Worm (Caenorhabditis elegans): ENCODE measurements around the gene zig-10.
A peak's percentile ranks its signal among the peaks of the same experiment; 100 is the strongest.

The zig-10 gene

ce11 chrII:6371003-6371402 lies 27.5 kb upstream of the zig-10 start, which contains the start of gene lin-23:
TSS of gene lin-23 (plus strand) at chrII:6371303.
- TF ChIP-seq mel-28 (tag; optimal IDR thresholded peaks at IDR 0.05; ENCODE audit: borderline replicate concordance) (no peak), F52B5.7 (tag; optimal IDR thresholded peaks at IDR 0.05) (no peak), ztf-6 (GFP tag; IDR thresholded peaks at IDR 0.05) (no peak), aptf-2 (GFP tag; conservative IDR thresholded peaks at IDR 0.05) (no peak), lin-26 (GFP tag; IDR thresholded peaks at IDR 0.05) (no peak), let-526 (GFP tag; IDR thresholded peaks at IDR 0.05) (no peak), atf-7 (tag; optimal IDR thresholded peaks at IDR 0.05) (no peak), lag-1 (GFP tag; IDR thresholded peaks at IDR 0.05) (no peak), attf-3 (GFP tag; conservative IDR thresholded peaks at IDR 0.05) (no peak), pbrm-1 (GFP tag; IDR thresholded peaks at IDR 0.05) (no peak), F22D6.2 (tag; optimal IDR thresholded peaks at IDR 0.05) (no peak), F10E7.11 (tag; optimal IDR thresholded peaks at IDR 0.05) (no peak), sea-2 (GFP tag; IDR thresholded peaks at IDR 0.05) (no peak), B0019.2 (GFP tag; conservative IDR thresholded peaks at IDR 0.05) (no peak), pha-4 (tag; optimal IDR thresholded peaks at IDR 0.05) (no peak), T26A5.8 (tag; optimal IDR thresholded peaks at IDR 0.05) (no peak), tbx-9 (tag; optimal IDR thresholded peaks at IDR 0.05; ENCODE audit: borderline replicate concordance) (no peak), ztf-26 (tag; optimal IDR thresholded peaks at IDR 0.05) (no peak), rpc-1 (optimal IDR thresholded peaks at IDR 0.05) (no peak), rpc-1 (tag; optimal IDR thresholded peaks at IDR 0.05) (no peak)

ce11 chrII:6373361-6373760 lies 25.1 kb upstream of the zig-10 start:
- TF ChIP-seq mcd-1 (GFP tag; IDR thresholded peaks at IDR 0.05) = peak; percentile 40; the same call in 1 of the 2 replicates
- TF ChIP-seq somi-1 (GFP tag; optimal IDR thresholded peaks at IDR 0.05) = no peak
- TF ChIP-seq ceh-58 (GFP tag; IDR thresholded peaks at IDR 0.05) = 0 out of 2 replicates have a peak, but pooled peaks have one; percentile 60
- no peak for TF ChIP-seq ama-1 (optimal IDR thresholded peaks at IDR 0.05)
- no peak for TF ChIP-seq ama-1 (GFP tag; optimal IDR thresholded peaks at IDR 0.05)
- no peak for TF ChIP-seq B0019.2 (GFP tag; conservative IDR thresholded peaks at IDR 0.05)
- peak; percentile 37; the same call in 1 of the 2 replicates for TF ChIP-seq egrh-3 (GFP tag; IDR thresholded peaks at IDR 0.05)

- TF ChIP-seq nhr-27 (tag; optimal IDR thresholded peaks at IDR 0.05) = no peak
- TF ChIP-seq tbp1 (GFP tag; optimal IDR thresholded peaks at IDR 0.05) = no peak
- peak; percentile 44; the same call in 1 of the 2 replicates for TF ChIP-seq madf-6 (GFP tag; IDR thresholded peaks at IDR 0.05)
- TF ChIP-seq madf-8 (GFP tag; conservative IDR thresholded peaks at IDR 0.05) = no peak
- no peak for TF ChIP-seq tlf-1 (GFP tag; optimal IDR thresholded peaks at IDR 0.05)
- no peak for TF ChIP-seq somi-1 (GFP tag; optimal IDR thresholded peaks at IDR 0.05)
- TF ChIP-seq mes-4 (tag; optimal IDR thresholded peaks at IDR 0.05) = no peak
- peak; percentile 27 for TF ChIP-seq attf-5 (GFP tag; optimal IDR thresholded peaks at IDR 0.05)
- TF ChIP-seq lsy-27 (tag; optimal IDR thresholded peaks at IDR 0.05; ENCODE audit: borderline replicate concordance, insufficient read depth) = no peak
- TF ChIP-seq B0336.3 (GFP tag; IDR thresholded peaks at IDR 0.05) = peak; percentile 67
- TF ChIP-seq let-607 (tag; optimal IDR thresholded peaks at IDR 0.05) = no peak
- TF ChIP-seq lsl-1 (GFP tag; optimal IDR thresholded peaks at IDR 0.05) = no peak
- 0 out of 2 replicates have a peak, but pooled peaks have one; percentile 9 for TF ChIP-seq Y53G8AR.9 (GFP tag; conservative IDR thresholded peaks at IDR 0.05)
- no peak for TF ChIP-seq B0261.1 (tag; optimal IDR thresholded peaks at IDR 0.05)
- no peak; the same call in 1 of the 2 replicates for TF ChIP-seq cebp-1 (GFP tag; IDR thresholded peaks at IDR 0.05)
- peak; percentile 83 for TF ChIP-seq cebp-1 (tag; optimal IDR thresholded peaks at IDR 0.05)
- TF ChIP-seq gei-17 (GFP tag; optimal IDR thresholded peaks at IDR 0.05) = no peak
- TF ChIP-seq chd-7 (tag; optimal IDR thresholded peaks at IDR 0.05) = no peak
- TF ChIP-seq nhr-80 (tag; optimal IDR thresholded peaks at IDR 0.05) = peak; percentile 81
- TF ChIP-seq dox-1 (GFP tag; IDR thresholded peaks at IDR 0.05) = no peak
- TF ChIP-seq B0035.1 (tag; optimal IDR thresholded peaks at IDR 0.05) = no peak
- TF ChIP-seq sea-2 (GFP tag; IDR thresholded peaks at IDR 0.05) = no peak
- no peak for TF ChIP-seq ets-4 (GFP tag; optimal IDR thresholded peaks at IDR 0.05)
- TF ChIP-seq C17E4.6 (GFP tag; IDR thresholded peaks at IDR 0.05) = no peak
- TF ChIP-seq mcd-1 (GFP tag; IDR thresholded peaks at IDR 0.05) = peak; percentile 18; the same call in 1 of the 2 replicates
- no peak for TF ChIP-seq let-526 (GFP tag; IDR thresholded peaks at IDR 0.05)
Observed at ce11 chrII:6374646-6375045, 23.9 kb upstream of the zig-10 start.
